Worm (Caenorhabditis elegans) whole organism, young adult: ENCODE data around the gene rpb-11.
A peak's percentile ranks its signal among the peaks of the same experiment; 100 is the strongest.

ENCODE experiments used
- D2030.7 ChIP-seq: fragments of 200-800 bp; sonication (Bioruptor generic); IDR thresholded peaks from 2 replicates; pipeline ENCODE4 v1.3.6; 2022; ENCODE audit warnings: missing genetic modification reagents, missing genetic modification characterization, missing compliant biosample characterization
- F10E7.11 ChIP-seq: sonication (generic microtip); optimal IDR thresholded peaks from 2 replicates; lab custom pipeline; 2017; ENCODE audit warnings: mild to moderate bottlenecking, missing genetic modification characterization, moderate library complexity, missing compliant biosample characterization
- F23B12.7 ChIP-seq: sonication (generic microtip); optimal IDR thresholded peaks from 2 replicates; lab custom pipeline; 2017; ENCODE audit warnings: missing genetic modification characterization, mild to moderate bottlenecking, missing compliant biosample characterization, antibody characterized with exemption, moderate library complexity; ENCODE audit not compliant: insufficient read depth
- F33H1.4 ChIP-seq: fragments of 200-800 bp; sonication (Bioruptor generic); IDR thresholded peaks from 2 replicates; pipeline ENCODE4 v1.3.6; 2022; ENCODE audit warnings: missing genetic modification reagents, missing genetic modification characterization, missing compliant biosample characterization
- F37B4.10 ChIP-seq: fragments of 200-800 bp; sonication (Bioruptor generic); IDR thresholded peaks from 2 replicates; pipeline ENCODE4 v1.3.6; 2022; ENCODE audit warnings: missing genetic modification characterization, missing compliant biosample characterization
- F52B5.7 ChIP-seq: sonication (generic microtip); optimal IDR thresholded peaks from 2 replicates; lab custom pipeline; 2016; ENCODE audit warnings: mild to moderate bottlenecking, missing genetic modification characterization, missing compliant biosample characterization
- K11D2.4 ChIP-seq: fragments of 200-800 bp; sonication (Bioruptor generic); IDR thresholded peaks from 2 replicates; pipeline ENCODE4 v1.3.6; 2022; ENCODE audit warnings: missing genetic modification reagents, missing genetic modification characterization, missing compliant biosample characterization
- T07F8.4 ChIP-seq: sonication (generic microtip); optimal IDR thresholded peaks from 2 replicates; lab custom pipeline; 2016; ENCODE audit warnings: mild to moderate bottlenecking, missing genetic modification characterization, moderate library complexity, missing compliant biosample characterization
- Y79H2A.3 ChIP-seq: fragments of 200-800 bp; sonication (Bioruptor generic); conservative IDR thresholded peaks from 2 replicates; pipeline ENCODE4 v1.3.6; 2022; ENCODE audit warnings: missing genetic modification reagents, missing genetic modification characterization, missing compliant biosample characterization
- ZK185.1 ChIP-seq: sonication (generic microtip); optimal IDR thresholded peaks from 2 replicates; lab custom pipeline; 2016; ENCODE audit warnings: mild to moderate bottlenecking, missing genetic modification characterization, missing compliant biosample characterization; ENCODE audit not compliant: poor library complexity, severe bottlenecking
- attf-3 ChIP-seq: fragments of 200-800 bp; sonication (Bioruptor generic); conservative IDR thresholded peaks from 2 replicates; pipeline ENCODE4 v1.3.6; 2022; ENCODE audit warnings: missing genetic modification reagents, missing genetic modification characterization, missing compliant biosample characterization
- attf-5 ChIP-seq: fragments of 200-800 bp; sonication (Bioruptor generic); optimal IDR thresholded peaks from 2 replicates; lab custom pipeline; 2018; ENCODE audit warnings: mild to moderate bottlenecking, missing genetic modification characterization, missing compliant biosample characterization
- attf-6 ChIP-seq: fragments of 200-800 bp; sonication (Bioruptor generic); IDR thresholded peaks from 2 replicates; pipeline ENCODE4 v1.3.6; 2022; ENCODE audit warnings: missing genetic modification reagents, missing genetic modification characterization, missing compliant biosample characterization
- bed-2 ChIP-seq: fragments of 200-800 bp; sonication (Bioruptor generic); IDR thresholded peaks from 2 replicates; pipeline ENCODE4 v1.3.6; 2022; ENCODE audit warnings: missing genetic modification reagents, missing genetic modification characterization, missing compliant biosample characterization
- cebp-2 ChIP-seq: fragments of 200-800 bp; sonication (Bioruptor generic); IDR thresholded peaks from 2 replicates; pipeline ENCODE4 v1.3.6; 2022; ENCODE audit warnings: missing genetic modification characterization, missing compliant biosample characterization
- ceh-58 ChIP-seq: fragments of 200-800 bp; sonication (Bioruptor generic); IDR thresholded peaks from 2 replicates; pipeline ENCODE4 v1.3.6; 2022; ENCODE audit warnings: missing genetic modification characterization, missing compliant biosample characterization
- dpl-1 ChIP-seq: fragments of 150-350 bp; optimal IDR thresholded peaks from 2 replicates; lab custom pipeline; 2014; ENCODE audit warnings: missing biosample characterization, missing genetic modification reagents, missing genetic modification characterization
- egl-18 ChIP-seq: fragments of 200-800 bp; sonication (Bioruptor generic); IDR thresholded peaks from 2 replicates; pipeline ENCODE4 v1.3.6; 2022; ENCODE audit warnings: missing genetic modification reagents, missing genetic modification characterization, missing compliant biosample characterization
- egl-44 ChIP-seq: fragments of 200-800 bp; sonication (Bioruptor generic); IDR thresholded peaks from 2 replicates; pipeline ENCODE4 v1.3.6; 2022; ENCODE audit warnings: missing genetic modification reagents, missing genetic modification characterization, missing compliant biosample characterization
- egrh-3 ChIP-seq: fragments of 200-800 bp; sonication (Bioruptor generic); IDR thresholded peaks from 2 replicates; pipeline ENCODE4 v1.3.6; 2022; ENCODE audit warnings: missing genetic modification reagents, missing genetic modification characterization, missing compliant biosample characterization
- ekl-4 ChIP-seq: fragments of 200-800 bp; sonication (Bioruptor generic); IDR thresholded peaks from 2 replicates; pipeline ENCODE4 v1.3.6; 2022; ENCODE audit warnings: missing genetic modification reagents, missing genetic modification characterization, missing compliant biosample characterization
- ets-4 ChIP-seq: fragments of 200-800 bp; sonication (Bioruptor generic); optimal IDR thresholded peaks from 2 replicates; lab custom pipeline; 2018; ENCODE audit warnings: mild to moderate bottlenecking, missing genetic modification characterization, missing compliant biosample characterization
- gei-17 ChIP-seq: fragments of 200-800 bp; sonication (Bioruptor generic); optimal IDR thresholded peaks from 2 replicates; lab custom pipeline; 2018; ENCODE audit warnings: mild to moderate bottlenecking, missing genetic modification characterization, missing compliant biosample characterization
- hmg-1.2 ChIP-seq: fragments of 200-800 bp; sonication (Bioruptor generic); IDR thresholded peaks from 2 replicates; pipeline ENCODE4 v1.3.6; 2022; ENCODE audit warnings: missing genetic modification reagents, missing genetic modification characterization, missing compliant biosample characterization
- hsf-1 ChIP-seq: fragments of 200-800 bp; sonication (Bioruptor generic); IDR thresholded peaks from 2 replicates; pipeline ENCODE4 v1.3.6; 2022; ENCODE audit warnings: missing genetic modification reagents, missing genetic modification characterization, missing compliant biosample characterization
- lag-1 ChIP-seq: fragments of 200-800 bp; sonication (Bioruptor generic); IDR thresholded peaks from 2 replicates; pipeline ENCODE4 v1.3.6; 2022; ENCODE audit warnings: missing genetic modification reagents, missing genetic modification characterization, missing compliant biosample characterization
- let-526 ChIP-seq: fragments of 200-800 bp; sonication (Bioruptor generic); IDR thresholded peaks from 2 replicates; pipeline ENCODE4 v1.3.6; 2022; ENCODE audit warnings: missing genetic modification reagents, missing genetic modification characterization, missing compliant biosample characterization
- lin-26 ChIP-seq: fragments of 200-800 bp; sonication (Bioruptor generic); IDR thresholded peaks from 2 replicates; pipeline ENCODE4 v1.3.6; 2022; ENCODE audit warnings: missing genetic modification reagents, missing genetic modification characterization, missing compliant biosample characterization
- lin-40 ChIP-seq: sonication (generic microtip); optimal IDR thresholded peaks from 2 replicates; lab custom pipeline; 2016; ENCODE audit warnings: missing genetic modification characterization, mild to moderate bottlenecking, missing compliant biosample characterization, missing genotype, missing genetic modification reagents
- mcd-1 ChIP-seq: fragments of 200-800 bp; sonication (Bioruptor generic); IDR thresholded peaks from 2 replicates; pipeline ENCODE4 v1.3.6; 2022; ENCODE audit warnings: missing genetic modification reagents, missing genetic modification characterization, missing compliant biosample characterization
- nfya-2 ChIP-seq: fragments of 200-800 bp; sonication (Bioruptor generic); IDR thresholded peaks from 2 replicates; pipeline ENCODE4 v1.3.6; 2022; ENCODE audit warnings: missing genetic modification reagents, missing genetic modification characterization, missing compliant biosample characterization
- nfyb-1 ChIP-seq: fragments of 200-800 bp; sonication (Bioruptor generic); IDR thresholded peaks from 2 replicates; pipeline ENCODE4 v1.3.6; 2022; ENCODE audit warnings: missing genetic modification reagents, missing genetic modification characterization, missing compliant biosample characterization
- nhr-120 ChIP-seq: fragments of 200-800 bp; sonication (Bioruptor generic); IDR thresholded peaks from 2 replicates; pipeline ENCODE4 v1.3.6; 2022; ENCODE audit warnings: missing genetic modification characterization, missing compliant biosample characterization
- nhr-179 ChIP-seq: sonication (generic microtip); optimal IDR thresholded peaks from 2 replicates; lab custom pipeline; 2016; ENCODE audit warnings: mild to moderate bottlenecking, missing genetic modification characterization, missing compliant biosample characterization
- rcor-1 ChIP-seq: fragments of 200-800 bp; sonication (Bioruptor generic); IDR thresholded peaks from 2 replicates; pipeline ENCODE4 v1.3.6; 2022; ENCODE audit warnings: missing genetic modification reagents, missing genetic modification characterization, missing compliant biosample characterization
- repo-1 ChIP-seq: sonication (generic microtip); optimal IDR thresholded peaks from 2 replicates; lab custom pipeline; 2017; ENCODE audit warnings: mild to moderate bottlenecking, missing genetic modification characterization, missing compliant biosample characterization
- sea-2 ChIP-seq: fragments of 200-800 bp; sonication (Bioruptor generic); IDR thresholded peaks from 2 replicates; pipeline ENCODE4 v1.3.6; 2022; ENCODE audit warnings: missing genetic modification characterization, missing compliant biosample characterization
- sptf-2 ChIP-seq: fragments of 200-800 bp; sonication (Bioruptor generic); optimal IDR thresholded peaks from 2 replicates; lab custom pipeline; 2018; ENCODE audit warnings: mild to moderate bottlenecking, missing genetic modification characterization, missing compliant biosample characterization
- zfh-2 ChIP-seq: fragments of 200-800 bp; sonication (Bioruptor generic); conservative IDR thresholded peaks from 2 replicates; pipeline ENCODE4 v1.3.6; 2022; ENCODE audit warnings: missing genetic modification reagents, missing genetic modification characterization, missing compliant biosample characterization
- ztf-25 ChIP-seq: fragments of 200-800 bp; sonication (Bioruptor generic); IDR thresholded peaks from 2 replicates; pipeline ENCODE4 v1.3.6; 2022; ENCODE audit warnings: missing genetic modification reagents, missing genetic modification characterization, missing compliant biosample characterization
- ztf-26 ChIP-seq: sonication (generic microtip); optimal IDR thresholded peaks from 2 replicates; lab custom pipeline; 2017; ENCODE audit warnings: missing genetic modification characterization, missing compliant biosample characterization
- ztf-6 ChIP-seq: fragments of 200-800 bp; sonication (Bioruptor generic); IDR thresholded peaks from 2 replicates; pipeline ENCODE4 v1.3.6; 2022; ENCODE audit warnings: missing genetic modification reagents, missing genetic modification characterization, missing compliant biosample characterization

The rpb-11 gene

ce11 chrII:14018887-14019286, 41.0 kb upstream of the rpb-11 start:
- TF ChIP-seq dpl-1 (GFP tag; lab: Kevin White, UChicago), result no peak
- TF ChIP-seq F33H1.4 (GFP tag; lab: Robert Waterston, UW), result no peak
- TF ChIP-seq ZK185.1, result no peak
- no peak for TF ChIP-seq cebp-2
- no peak for TF ChIP-seq nhr-179 (tag; lab: Kevin White, UChicago)
- TF ChIP-seq repo-1 (tag; lab: Kevin White, UChicago), result no peak
- TF ChIP-seq T07F8.4 (tag; lab: Kevin White, UChicago), result no peak
- TF ChIP-seq lin-40 (tag; lab: Kevin White, UChicago), result no peak
- no peak for TF ChIP-seq hmg-1.2 (GFP tag; lab: Robert Waterston, UW)
- no peak for TF ChIP-seq nfya-2 (GFP tag; lab: Robert Waterston, UW)
- no peak for TF ChIP-seq lag-1
- no peak for TF ChIP-seq F23B12.7
- no peak for TF ChIP-seq ztf-26 (tag; lab: Kevin White, UChicago)
- no peak for TF ChIP-seq gei-17 (GFP tag; lab: Kevin White, UChicago)

ce11 chrII:14019625-14020024, 40.3 kb upstream of the rpb-11 start:
- TF ChIP-seq F52B5.7 (tag; lab: Kevin White, UChicago) (peak; percentile 18), D2030.7 (GFP tag; lab: Robert Waterston, UW) (peak; percentile 40; the same call in 1 of the 2 replicates), ztf-25 (GFP tag; lab: Robert Waterston, UW) (peak; percentile 81), egl-44 (GFP tag; lab: Robert Waterston, UW) (peak; percentile 45; the same call in 1 of the 2 replicates), ceh-58 (GFP tag; lab: Robert Waterston, UW) (peak; percentile 92; the same call in 1 of the 2 replicates), sptf-2 (GFP tag; lab: Kevin White, UChicago) (peak; percentile 40), mcd-1 (peak; percentile 61), attf-5 (GFP tag; lab: Kevin White, UChicago) (peak; percentile 14), egl-18 (GFP tag; lab: Robert Waterston, UW) (0 out of 2 replicates have a peak, but pooled peaks have one; percentile 61), let-526 (GFP tag; lab: Robert Waterston, UW) (peak; percentile 72; the same call in 1 of the 2 replicates), nhr-120 (GFP tag; lab: Robert Waterston, UW) (0 out of 2 replicates have a peak, but pooled peaks have one; percentile 9), nfyb-1 (0 out of 2 replicates have a peak, but pooled peaks have one; percentile 27), lin-26 (GFP tag; lab: Robert Waterston, UW) (0 out of 2 replicates have a peak, but pooled peaks have one; percentile 75), hsf-1 (GFP tag; lab: Robert Waterston, UW) (peak; percentile 60; the same call in 1 of the 2 replicates), F10E7.11 (tag; lab: Kevin White, UChicago) (peak; percentile 2), Y79H2A.3 (0 out of 2 replicates have a peak, but pooled peaks have one; percentile 15), egrh-3 (GFP tag; lab: Robert Waterston, UW) (peak; percentile 100), ztf-6 (GFP tag; lab: Robert Waterston, UW) (peak; percentile 12; the same call in 1 of the 2 replicates), bed-2 (GFP tag; lab: Robert Waterston, UW) (0 out of 2 replicates have a peak, but pooled peaks have one; percentile 27), F33H1.4 (GFP tag; lab: Robert Waterston, UW) (0 out of 2 replicates have a peak, but pooled peaks have one; percentile 9), rcor-1 (GFP tag; lab: Robert Waterston, UW) (peak; percentile 8; the same call in 1 of the 2 replicates), cebp-2 (peak; percentile 88; the same call in 1 of the 2 replicates), ets-4 (GFP tag; lab: Kevin White, UChicago) (peak; percentile 13), F37B4.10 (GFP tag; lab: Robert Waterston, UW) (0 out of 2 replicates have a peak, but pooled peaks have one; percentile 83), sea-2 (GFP tag; lab: Robert Waterston, UW) (peak; percentile 68; the same call in 1 of the 2 replicates), K11D2.4 (0 out of 2 replicates have a peak, but pooled peaks have one; percentile 19), ekl-4 (GFP tag; lab: Robert Waterston, UW) (peak; percentile 56), attf-3 (GFP tag; lab: Robert Waterston, UW) (peak; percentile 67), attf-6 (0 out of 2 replicates have a peak, but pooled peaks have one; percentile 30), lag-1 (0 out of 2 replicates have a peak, but pooled peaks have one; percentile 43), zfh-2 (GFP tag; lab: Robert Waterston, UW) (peak; percentile 96)
- TF ChIP-seq, all 124 proteins: peak for 31; not testable (repeated sequence) for 93
